Fruit fly (Drosophila melanogaster): Measurements from ENCODE around the gene S1P.

Gene S1P

DNA sequence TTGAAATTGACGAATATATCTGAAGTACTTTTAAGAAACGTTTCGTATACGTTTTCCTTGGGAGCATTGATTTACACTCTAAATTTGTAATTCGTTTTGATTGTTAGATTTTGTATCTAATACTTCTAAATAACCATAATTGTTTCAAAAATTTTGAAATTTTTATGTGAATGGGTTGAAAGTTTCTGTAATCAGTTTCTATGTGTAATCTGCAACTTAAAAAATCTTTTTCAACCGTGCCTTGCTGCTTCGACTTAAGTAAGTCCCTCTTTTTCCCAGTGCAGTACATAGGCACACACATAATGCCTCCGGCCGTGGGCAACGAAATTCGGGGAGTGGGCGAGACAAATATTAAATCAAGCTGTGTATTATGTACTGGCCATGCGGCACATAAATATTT is 31.8 kb downstream of the S1P start:
- TF ChIP-seq Sin3A (optimal IDR thresholded peaks at IDR 0.05) (no peak), ttk (optimal IDR thresholded peaks at IDR 0.05) (no peak), psq (optimal IDR thresholded peaks at IDR 0.05) (no peak)

DNA sequence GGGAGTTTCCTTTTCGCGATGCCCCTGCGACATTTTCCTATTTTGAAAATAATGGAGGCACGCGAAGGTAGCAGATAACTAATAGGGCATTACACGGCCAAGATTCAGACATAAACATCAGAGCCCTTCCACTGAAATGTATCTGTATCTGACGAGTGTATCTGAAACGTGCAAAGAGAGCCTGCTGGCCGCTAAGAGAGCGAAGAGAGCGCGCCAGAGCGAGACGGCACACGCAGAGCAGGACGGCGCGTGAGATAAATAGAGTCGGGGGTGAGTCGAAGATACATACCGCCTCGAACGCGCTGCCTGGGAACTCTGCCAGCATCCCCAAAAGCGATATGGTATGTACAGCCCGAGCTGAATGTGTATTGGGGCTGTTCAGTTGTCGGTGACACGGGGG is 32.5 kb downstream of the S1P start:
- TF ChIP-seq h (optimal IDR thresholded peaks at IDR 0.05) (no peak), ttk (optimal IDR thresholded peaks at IDR 0.05) (no peak), insv (optimal IDR thresholded peaks at IDR 0.05) (no peak), Sin3A (optimal IDR thresholded peaks at IDR 0.05) (no peak), psq (optimal IDR thresholded peaks at IDR 0.05) (no peak), Myc (optimal IDR thresholded peaks at IDR 0.05) (no peak)

DNA sequence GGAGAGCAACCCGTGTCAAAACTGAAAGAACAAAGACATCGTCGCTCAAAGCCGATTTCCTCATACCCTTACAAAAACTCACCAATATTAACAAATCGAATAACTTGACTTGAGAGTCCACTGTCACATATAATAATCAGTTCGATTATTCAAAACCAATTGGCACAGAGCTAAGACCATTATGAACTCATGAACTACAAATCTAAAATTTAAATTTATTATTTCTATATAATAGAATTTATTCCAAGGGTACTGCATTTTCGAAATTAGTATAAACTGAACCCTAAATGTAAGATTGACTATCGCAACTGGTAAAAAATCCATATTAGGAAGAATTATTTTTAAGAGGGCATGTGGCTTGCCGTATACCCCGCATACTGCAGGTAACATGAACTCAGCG is 35.2 kb downstream of the S1P start:
- TF ChIP-seq Myc (optimal IDR thresholded peaks at IDR 0.05) (no peak), ttk (optimal IDR thresholded peaks at IDR 0.05) (no peak), psq (optimal IDR thresholded peaks at IDR 0.05) (no peak), Sin3A (optimal IDR thresholded peaks at IDR 0.05) (no peak), h (optimal IDR thresholded peaks at IDR 0.05) (no peak), insv (optimal IDR thresholded peaks at IDR 0.05) (no peak)

DNA sequence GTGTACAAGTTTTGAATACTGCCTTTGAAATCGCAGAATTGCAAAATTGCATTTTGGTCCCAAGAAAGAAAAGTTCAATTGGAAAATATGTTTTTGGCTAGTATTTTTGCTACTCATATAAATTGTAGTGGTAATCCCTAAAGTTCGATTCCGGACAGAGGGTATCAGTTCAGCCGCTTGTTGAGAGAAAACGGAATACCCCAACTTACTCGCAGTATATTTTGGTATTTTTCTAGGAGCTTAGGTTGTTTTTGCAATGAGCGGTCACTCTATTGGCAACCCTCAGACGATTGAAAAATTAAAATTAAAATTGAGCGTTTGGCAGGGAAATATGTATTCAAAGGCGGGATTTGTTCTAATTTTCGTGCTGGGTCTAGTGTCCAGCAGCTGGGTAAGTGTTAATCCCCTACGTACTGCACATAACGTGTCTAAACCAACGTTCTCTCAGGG is 42.9 kb downstream of the S1P start:
- TF ChIP-seq psq (optimal IDR thresholded peaks at IDR 0.05): no peak
- no peak for TF ChIP-seq h (optimal IDR thresholded peaks at IDR 0.05)
- no peak for TF ChIP-seq Myc (optimal IDR thresholded peaks at IDR 0.05)
- no peak for TF ChIP-seq ttk (optimal IDR thresholded peaks at IDR 0.05)
- TF ChIP-seq Sin3A (optimal IDR thresholded peaks at IDR 0.05): no peak
- no peak for TF ChIP-seq insv (optimal IDR thresholded peaks at IDR 0.05)

DNA sequence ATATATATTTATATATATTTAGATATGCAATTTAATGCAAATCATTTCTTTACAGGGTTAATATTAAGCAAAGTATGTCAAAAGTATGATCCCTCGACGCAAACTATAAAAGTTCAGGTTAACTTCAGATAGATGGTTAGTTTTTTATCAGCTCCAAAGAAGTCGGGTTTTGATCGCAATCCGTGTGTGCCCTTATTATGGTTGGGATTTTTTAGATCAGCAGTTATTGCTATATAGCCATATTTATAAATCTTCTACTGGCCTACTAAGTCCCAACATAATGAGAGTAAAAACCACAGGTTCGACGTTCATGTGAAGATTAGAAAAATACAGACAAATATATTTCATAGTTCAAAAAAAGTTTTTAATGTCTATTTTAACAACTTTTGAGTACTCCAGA is 43.3 kb downstream of the S1P start, which contains the start of gene EMC10:
EMC10 (plus strand) TSS at position 301 of the 400 bp plus-strand sequence.
- TF ChIP-seq h (optimal IDR thresholded peaks at IDR 0.05): no peak
- TF ChIP-seq Myc (optimal IDR thresholded peaks at IDR 0.05): no peak
- no peak for TF ChIP-seq ttk (optimal IDR thresholded peaks at IDR 0.05)
- no peak for TF ChIP-seq psq (optimal IDR thresholded peaks at IDR 0.05)
- TF ChIP-seq insv (optimal IDR thresholded peaks at IDR 0.05): no peak
- no peak for TF ChIP-seq Sin3A (optimal IDR thresholded peaks at IDR 0.05)

DNA sequence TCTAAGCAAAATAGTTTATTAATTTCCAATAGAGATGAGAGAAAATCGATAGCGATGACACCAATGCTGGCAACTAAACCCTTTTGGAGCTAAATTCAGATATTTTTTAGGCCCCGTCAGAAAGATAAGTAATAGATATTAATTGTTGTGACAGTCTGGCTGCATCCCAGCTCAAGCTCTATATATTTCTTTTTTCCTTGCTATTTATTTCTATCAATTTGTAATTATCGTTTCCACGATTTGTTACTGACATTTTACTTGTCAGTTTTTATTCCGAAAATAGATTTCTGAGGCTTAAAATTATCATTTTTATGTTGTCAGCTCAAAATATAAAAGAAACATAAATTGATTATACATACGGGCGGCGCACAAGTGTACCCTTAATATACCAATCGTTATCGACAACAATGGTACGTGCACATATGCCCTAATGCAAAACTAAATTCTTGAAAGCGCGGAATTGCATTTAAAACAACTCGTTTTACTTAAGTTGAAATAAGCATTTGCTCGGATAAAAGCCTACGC is 48.3 kb downstream of the S1P start, which contains the start of the genes CRIF and SMC5:
CRIF (minus strand) TSS at position 51 of the 525 bp plus-strand sequence.
SMC5 (plus strand) TSS at position 329 of the 525 bp plus-strand sequence.
- TF ChIP-seq Myc (optimal IDR thresholded peaks at IDR 0.05) (no peak), ttk (optimal IDR thresholded peaks at IDR 0.05) (no peak), h (optimal IDR thresholded peaks at IDR 0.05) (no peak), psq (optimal IDR thresholded peaks at IDR 0.05) (no peak)

DNA sequence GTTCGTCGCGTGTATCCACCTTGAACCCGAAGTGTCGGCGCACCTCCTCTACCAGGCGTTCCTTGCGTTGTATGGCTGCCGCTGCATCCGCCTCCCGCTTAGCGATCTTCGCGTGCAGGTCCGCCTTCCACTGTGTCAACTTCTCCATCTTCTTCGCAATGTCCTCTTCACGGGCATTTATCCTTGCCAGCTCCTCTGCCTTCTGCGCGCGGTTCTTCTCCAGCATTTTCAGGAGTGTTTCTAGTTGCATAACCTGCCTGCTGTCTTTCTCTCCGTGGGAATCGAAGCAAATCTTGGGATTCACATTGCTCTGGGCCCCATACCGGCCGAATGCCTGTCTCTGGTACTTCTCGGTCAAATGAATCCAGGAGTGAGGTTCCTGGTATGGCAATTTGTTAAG is 48.9 kb downstream of the S1P start:
- TF ChIP-seq Myc (optimal IDR thresholded peaks at IDR 0.05) (no peak), insv (optimal IDR thresholded peaks at IDR 0.05) (no peak), Sin3A (optimal IDR thresholded peaks at IDR 0.05) (no peak), ttk (optimal IDR thresholded peaks at IDR 0.05) (no peak), h (optimal IDR thresholded peaks at IDR 0.05) (no peak), psq (optimal IDR thresholded peaks at IDR 0.05) (no peak)

DNA sequence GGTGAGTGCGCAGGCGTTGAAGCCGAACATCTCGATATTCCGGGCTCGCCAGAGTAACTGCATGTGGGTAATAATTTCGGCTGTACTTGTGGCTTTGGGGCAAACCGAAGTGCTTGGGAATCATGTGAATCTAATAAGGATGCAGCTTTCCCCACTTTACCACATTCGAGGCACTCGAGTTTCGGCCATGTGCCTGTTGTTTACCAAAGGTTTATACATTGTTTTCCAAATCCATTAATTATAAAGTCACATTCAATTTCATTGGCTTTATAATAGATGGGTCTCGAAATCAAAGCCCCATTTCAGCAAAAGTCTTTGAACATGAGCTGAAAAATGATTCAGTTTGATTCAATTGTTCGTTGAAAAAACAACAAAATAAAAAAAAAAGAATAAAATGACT is 52.0 kb downstream of the S1P start, which contains the start of gene CG7634:
CG7634 (plus strand) TSS at position 301 of the 400 bp plus-strand sequence.
- TF ChIP-seq insv (optimal IDR thresholded peaks at IDR 0.05) (no peak), h (optimal IDR thresholded peaks at IDR 0.05) (no peak), Sin3A (optimal IDR thresholded peaks at IDR 0.05) (no peak), ttk (optimal IDR thresholded peaks at IDR 0.05) (no peak), Myc (optimal IDR thresholded peaks at IDR 0.05) (no peak), psq (optimal IDR thresholded peaks at IDR 0.05) (no peak)

Measured in Kc167 (cell line).